Worm (Caenorhabditis elegans) whole organism, early embryonic: ENCODE data around the gene ctsa-1.2.

Experiments used
- B0310.2 ChIP-seq: sonication (generic microtip); optimal IDR thresholded peaks from 2 replicates; lab custom pipeline; 2016; ENCODE audit warnings: mild to moderate bottlenecking, missing genetic modification characterization, missing compliant biosample characterization
- aly-1 ChIP-seq: sonication (generic microtip); optimal IDR thresholded peaks from 2 replicates; lab custom pipeline; 2016; ENCODE audit warnings: missing genetic modification characterization, missing compliant biosample characterization
- ama-1 ChIP-seq: fragments of 150-350 bp; optimal IDR thresholded peaks from 2 replicates; lab custom pipeline; 2014
- ceh-36 ChIP-seq: sonication (generic microtip); optimal IDR thresholded peaks from 2 replicates; lab custom pipeline; 2016; ENCODE audit warnings: missing genetic modification characterization, inconsistent platforms, missing compliant biosample characterization
- ets-7 ChIP-seq: sonication (generic microtip); optimal IDR thresholded peaks from 2 replicates; lab custom pipeline; 2016; ENCODE audit warnings: missing genotype, missing genetic modification characterization, missing compliant biosample characterization
- flt-1 ChIP-seq: fragments of 200-800 bp; sonication (Bioruptor generic); IDR thresholded peaks from 2 replicates; pipeline ENCODE4 v1.3.6; 2022; ENCODE audit warnings: missing genetic modification characterization, missing compliant biosample characterization
- hmbx-1 ChIP-seq: sonication (generic microtip); optimal IDR thresholded peaks from 2 replicates; lab custom pipeline; 2016; ENCODE audit warnings: mild to moderate bottlenecking, missing genetic modification characterization, missing compliant biosample characterization
- hmg-4 ChIP-seq: fragments of 200-800 bp; sonication (Bioruptor generic); optimal IDR thresholded peaks from 2 replicates; lab custom pipeline; 2018; ENCODE audit warnings: mild to moderate bottlenecking, missing genetic modification characterization, missing compliant biosample characterization
- hnd-1 ChIP-seq: sonication (generic microtip); optimal IDR thresholded peaks from 2 replicates; lab custom pipeline; 2016; ENCODE audit warnings: missing genetic modification characterization, missing compliant biosample characterization
- pes-1 ChIP-seq: fragments of 200-800 bp; sonication (Bioruptor generic); IDR thresholded peaks from 2 replicates; pipeline ENCODE4 v1.3.6; 2022; ENCODE audit warnings: missing genetic modification reagents, missing genetic modification characterization, missing compliant biosample characterization
- scrt-1 ChIP-seq: fragments of 200-800 bp; sonication (Bioruptor generic); IDR thresholded peaks from 2 replicates; pipeline ENCODE4 v1.3.6; 2022; ENCODE audit warnings: missing genetic modification characterization, missing compliant biosample characterization
- sea-1 ChIP-seq: fragments of 200-800 bp; sonication (Bioruptor generic); conservative IDR thresholded peaks from 2 replicates; pipeline ENCODE4 v1.3.6; 2022; ENCODE audit warnings: missing genetic modification characterization, missing compliant biosample characterization
- tbx-11 ChIP-seq: fragments of 200-800 bp; sonication (Bioruptor generic); IDR thresholded peaks from 2 replicates; pipeline ENCODE4 v1.3.6; 2022; ENCODE audit warnings: missing genetic modification characterization, missing compliant biosample characterization
- tbx-37 ChIP-seq: fragments of 200-800 bp; sonication (Bioruptor generic); conservative IDR thresholded peaks from 2 replicates; pipeline ENCODE4 v1.3.6; 2022; ENCODE audit warnings: missing genetic modification reagents, missing genetic modification characterization, missing compliant biosample characterization

- TF ChIP-seq sea-1 (no peak), pes-1 (GFP tag; lab: Robert Waterston, UW) (no peak), ets-7 (tag; lab: Kevin White, UChicago) (no peak), ama-1 (lab: Kevin White, UChicago) (no peak), ceh-36 (tag; lab: Kevin White, UChicago) (no peak), tbx-37 (GFP tag; lab: Robert Waterston, UW) (no peak), hnd-1 (tag; lab: Kevin White, UChicago) (no peak), aly-1 (no peak), hmg-4 (GFP tag; lab: Kevin White, UChicago) (no peak), tbx-11 (GFP tag; lab: Robert Waterston, UW) (no peak), B0310.2 (tag; lab: Kevin White, UChicago) (no peak), scrt-1 (GFP tag; lab: Robert Waterston, UW) (no peak), hmbx-1 (tag; lab: Kevin White, UChicago) (no peak), flt-1 (GFP tag; lab: Robert Waterston, UW) (no peak)
Observed at ce11 chrII:11720819-11721218, 18.3 kb upstream of the ctsa-1.2 start.
